Fruit fly (Drosophila melanogaster) whole organism, adult: ENCODE data around the gene RpL23A.
A peak's percentile ranks its signal among the peaks of the same experiment; 100 is the strongest.

Source experiments
- CG11617 ChIP-seq: fragments of 200-800 bp; sonication (Bioruptor generic); optimal IDR thresholded peaks from 2 replicates; lab custom pipeline; 2017; ENCODE audit warnings: mild to moderate bottlenecking, missing biosample characterization, missing genetic modification reagents, missing genetic modification characterization
- CG12768 ChIP-seq: fragments of 200-800 bp; sonication (Bioruptor generic); optimal IDR thresholded peaks from 2 replicates; lab custom pipeline; 2017; ENCODE audit warnings: missing biosample characterization, missing genetic modification characterization, mild to moderate bottlenecking, moderate library complexity, missing genetic modification reagents
- CG14711 ChIP-seq: fragments of 200-800 bp; sonication (Bioruptor generic); optimal IDR thresholded peaks from 2 replicates; lab custom pipeline; 2018; ENCODE audit warnings: missing biosample characterization, mild to moderate bottlenecking, missing genetic modification characterization, moderate library complexity
- CG1620 ChIP-seq: fragments of 200-800 bp; sonication (Bioruptor generic); optimal IDR thresholded peaks from 2 replicates; lab custom pipeline; 2016; ENCODE audit warnings: missing biosample characterization, missing genetic modification characterization
- CG33017 ChIP-seq: fragments of 200-800 bp; sonication (Bioruptor generic); optimal IDR thresholded peaks from 2 replicates; lab custom pipeline; 2018; ENCODE audit warnings: missing biosample characterization, mild to moderate bottlenecking, missing genetic modification characterization, moderate library complexity
- CG5204 ChIP-seq: fragments of 200-800 bp; sonication (Bioruptor generic); optimal IDR thresholded peaks from 2 replicates; lab custom pipeline; 2016; ENCODE audit warnings: missing biosample characterization, missing genetic modification characterization
- CG7045 ChIP-seq: fragments of 200-800 bp; sonication (Bioruptor generic); optimal IDR thresholded peaks from 2 replicates; lab custom pipeline; 2017; ENCODE audit warnings: missing biosample characterization, mild to moderate bottlenecking, missing genetic modification characterization
- CG7101 ChIP-seq: fragments of 200-800 bp; sonication (Bioruptor generic); optimal IDR thresholded peaks from 2 replicates; lab custom pipeline; 2018; ENCODE audit warnings: missing biosample characterization, mild to moderate bottlenecking, missing genetic modification characterization, moderate library complexity
- Clk ChIP-seq: fragments of 200-800 bp; sonication (Bioruptor generic); optimal IDR thresholded peaks from 2 replicates; lab custom pipeline; 2017; ENCODE audit warnings: missing biosample characterization, missing genetic modification characterization
- Crg-1 ChIP-seq: fragments of 200-800 bp; sonication (Bioruptor generic); optimal IDR thresholded peaks from 2 replicates; lab custom pipeline; 2016; ENCODE audit warnings: missing biosample characterization, missing genetic modification characterization
- Hr96 ChIP-seq: fragments of 200-800 bp; sonication (Bioruptor generic); optimal IDR thresholded peaks from 2 replicates; lab custom pipeline; 2016; ENCODE audit warnings: missing biosample characterization, missing genetic modification characterization
- Mnt ChIP-seq: fragments of 200-800 bp; sonication (Bioruptor generic); optimal IDR thresholded peaks from 2 replicates; lab custom pipeline; 2016; ENCODE audit warnings: missing biosample characterization, mild to moderate bottlenecking, missing genetic modification characterization
- bab1 ChIP-seq: fragments of 200-800 bp; sonication (Bioruptor generic); optimal IDR thresholded peaks from 3 replicates; lab custom pipeline; 2019; ENCODE audit warnings: missing biosample characterization, mild to moderate bottlenecking, missing genetic modification characterization, moderate library complexity
- cic ChIP-seq: fragments of 200-800 bp; sonication (Bioruptor generic); optimal IDR thresholded peaks from 2 replicates; lab custom pipeline; 2017; ENCODE audit warnings: missing biosample characterization, mild to moderate bottlenecking, missing genetic modification characterization, moderate library complexity
- cnc ChIP-seq, 2 experiments: fragments of >200 bp; optimal IDR thresholded peaks; 2 replicates each; lab custom pipeline; 2017
- kay ChIP-seq: fragments of 200-800 bp; sonication (Bioruptor generic); peaks from one replicate; lab custom pipeline; 2016; ENCODE audit warnings: missing biosample characterization, missing genetic modification characterization, borderline replicate concordance
- ovo ChIP-seq: fragments of 200-800 bp; sonication (Bioruptor generic); optimal IDR thresholded peaks from 2 replicates; lab custom pipeline; 2016; ENCODE audit warnings: missing biosample characterization, missing genetic modification characterization
- pad ChIP-seq: fragments of 200-800 bp; sonication (Bioruptor generic); optimal IDR thresholded peaks from 3 replicates; lab custom pipeline; 2017; ENCODE audit warnings: missing biosample characterization, missing genetic modification characterization, mild to moderate bottlenecking, moderate library complexity, missing genetic modification reagents
- tj ChIP-seq: fragments of 200-800 bp; sonication (Bioruptor generic); optimal IDR thresholded peaks from 3 replicates; lab custom pipeline; 2017; ENCODE audit warnings: missing biosample characterization, mild to moderate bottlenecking, missing genetic modification characterization, moderate library complexity
- toe ChIP-seq: fragments of 200-800 bp; sonication (Bioruptor generic); optimal IDR thresholded peaks from 2 replicates; lab custom pipeline; 2016; ENCODE audit warnings: missing biosample characterization, missing genetic modification characterization

Gene RpL23A

DNA sequence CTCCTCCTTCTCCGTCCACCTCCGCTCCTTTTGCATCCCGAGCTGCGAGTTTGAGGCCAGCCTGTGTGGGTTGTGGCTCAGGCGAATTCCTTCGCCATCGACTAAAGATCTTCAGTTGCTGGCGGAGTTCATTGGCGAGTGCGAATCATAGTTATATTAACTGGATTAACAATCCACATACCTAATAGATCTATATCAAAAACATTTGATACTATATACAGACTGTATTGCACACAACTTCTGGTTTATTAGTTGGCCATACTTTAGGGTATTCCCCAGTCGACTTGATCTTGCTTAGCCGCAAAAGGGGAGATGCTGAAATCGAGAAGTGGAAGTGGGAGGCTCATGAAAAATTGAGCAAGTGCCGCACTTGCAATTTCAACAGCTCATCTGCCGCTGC lies 24.4 kb upstream of the RpL23A start:
- no peak for TF ChIP-seq ovo (GFP tag; lab: Kevin White, UChicago)
- no peak for TF ChIP-seq Mnt (GFP tag; lab: Kevin White, UChicago)
- no peak for TF ChIP-seq pad (GFP tag; lab: Kevin White, UChicago)
- no peak for TF ChIP-seq CG7045 (GFP tag; lab: Kevin White, UChicago)
- no peak for TF ChIP-seq Crg-1 (GFP tag; lab: Kevin White, UChicago)
- no peak for TF ChIP-seq CG1620 (GFP tag; lab: Kevin White, UChicago)
- no peak for TF ChIP-seq tj (GFP tag; lab: Kevin White, UChicago)

DNA sequence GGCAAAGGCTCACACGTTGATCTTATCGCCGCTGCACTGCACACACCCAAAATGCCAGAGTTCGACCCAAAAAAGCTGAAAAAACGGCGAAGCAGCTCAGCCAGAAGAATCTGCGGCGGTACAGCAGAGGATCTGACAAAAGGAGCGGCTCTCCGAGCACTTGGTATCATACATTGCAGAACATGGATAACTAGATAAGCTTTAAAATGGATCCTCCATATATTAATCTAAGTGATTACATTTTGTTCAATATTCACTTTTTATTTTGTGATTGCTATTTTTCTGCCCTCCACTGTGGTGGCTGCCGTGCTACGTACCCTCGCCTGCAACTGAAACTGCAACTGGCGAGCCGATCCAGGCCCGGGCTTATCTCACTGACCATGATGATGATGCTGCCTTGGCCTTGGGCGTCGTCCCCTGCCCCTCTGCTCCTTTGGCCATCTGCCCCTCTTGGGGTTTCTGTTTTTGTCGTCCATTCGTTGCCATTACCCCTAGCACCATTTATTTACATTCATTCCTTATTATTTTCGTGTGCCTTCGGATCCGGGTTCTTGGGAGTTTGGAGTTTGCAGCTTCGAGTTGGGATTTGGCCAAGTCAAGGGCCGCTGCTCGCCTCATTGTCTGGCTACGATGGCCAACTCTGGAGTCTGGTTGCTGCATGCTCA lies 23.8 kb upstream of the RpL23A start:
- TF ChIP-seq pad (GFP tag; lab: Kevin White, UChicago): no peak
- no peak for TF ChIP-seq toe (GFP tag; lab: Kevin White, UChicago)

DNA sequence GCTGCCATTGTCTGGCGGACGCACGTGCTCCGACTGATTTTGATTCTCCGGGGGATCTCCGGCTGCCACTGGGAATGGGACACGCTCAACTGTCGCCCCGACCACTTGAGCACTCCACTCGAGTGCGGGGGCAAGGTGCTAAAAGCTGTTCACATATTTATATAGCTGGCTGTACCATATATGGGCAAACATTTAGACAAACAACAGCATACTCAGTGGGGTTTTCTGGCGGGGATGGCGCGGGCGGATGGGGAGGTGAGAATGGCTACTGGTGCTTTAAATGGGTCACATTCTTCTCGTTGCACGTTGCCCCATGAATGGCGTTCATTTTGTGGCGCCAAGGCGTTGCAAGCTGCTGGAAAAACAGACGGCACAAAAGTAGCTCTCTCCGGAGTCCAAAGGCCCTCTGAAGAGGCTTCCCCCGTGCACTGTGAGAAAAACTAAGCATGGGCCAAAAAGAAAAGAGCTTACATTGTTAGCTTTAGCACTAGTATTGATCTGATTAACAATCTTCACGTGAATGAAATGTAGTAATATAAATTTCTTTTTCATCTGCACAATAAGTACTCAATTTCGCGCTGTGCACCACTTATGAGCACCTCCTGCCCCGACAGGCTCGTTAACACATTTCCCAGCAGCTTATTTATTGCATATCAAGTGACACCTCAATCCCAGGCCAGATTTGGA lies 22.4 kb upstream of the RpL23A start:
- no peak for TF ChIP-seq CG33017 (tag; lab: Kevin White, UChicago)
- no peak for TF ChIP-seq ovo (GFP tag; lab: Kevin White, UChicago)
- TF ChIP-seq cic (GFP tag; lab: Kevin White, UChicago): no peak
- TF ChIP-seq cnc (optimal IDR thresholded peaks at IDR 0.05; lab: Kevin White, UChicago): no peak
- no peak for TF ChIP-seq pad (GFP tag; lab: Kevin White, UChicago)
- no peak for TF ChIP-seq bab1 (GFP tag; lab: Kevin White, UChicago)
- TF ChIP-seq Mnt (GFP tag; lab: Kevin White, UChicago): no peak
- TF ChIP-seq CG5204 (GFP tag; lab: Kevin White, UChicago): no peak
- TF ChIP-seq toe (GFP tag; lab: Kevin White, UChicago): no peak
- TF ChIP-seq CG7101 (tag; lab: Kevin White, UChicago): no peak
- TF ChIP-seq CG14711 (tag; lab: Kevin White, UChicago): no peak
- TF ChIP-seq tj (GFP tag; lab: Kevin White, UChicago): no peak
- TF ChIP-seq Crg-1 (GFP tag; lab: Kevin White, UChicago): no peak
- TF ChIP-seq CG11617 (GFP tag; lab: Kevin White, UChicago): no peak
- TF ChIP-seq Clk (GFP tag; lab: Kevin White, UChicago): no peak

DNA sequence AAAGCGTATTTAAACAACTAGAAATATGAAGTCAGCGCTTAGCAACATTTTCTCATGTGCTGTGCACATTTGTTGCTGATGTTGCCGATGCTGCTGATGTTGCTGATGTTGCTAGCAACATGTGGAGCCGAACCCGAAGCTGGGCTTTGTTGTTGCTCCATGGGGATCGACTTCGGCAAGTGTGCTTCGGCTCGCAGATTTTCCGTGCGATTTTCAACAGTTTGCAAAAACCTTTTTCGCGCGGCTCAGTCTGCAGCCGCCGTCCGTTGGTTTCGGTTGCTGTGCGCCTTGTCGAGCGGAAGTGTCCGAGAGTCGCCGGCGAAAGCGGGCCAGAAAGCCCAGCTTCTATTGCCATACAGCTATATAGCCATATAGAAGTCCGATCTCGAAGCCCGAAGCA lies 20.1 kb upstream of the RpL23A start:
- TF ChIP-seq tj (GFP tag; lab: Kevin White, UChicago) (peak; percentile 40), CG12768 (no peak), CG11617 (GFP tag; lab: Kevin White, UChicago) (no peak), CG7045 (GFP tag; lab: Kevin White, UChicago) (no peak), CG5204 (GFP tag; lab: Kevin White, UChicago) (no peak), toe (GFP tag; lab: Kevin White, UChicago) (no peak), Clk (GFP tag; lab: Kevin White, UChicago) (no peak), CG14711 (tag; lab: Kevin White, UChicago) (no peak), bab1 (GFP tag; lab: Kevin White, UChicago) (no peak)

DNA sequence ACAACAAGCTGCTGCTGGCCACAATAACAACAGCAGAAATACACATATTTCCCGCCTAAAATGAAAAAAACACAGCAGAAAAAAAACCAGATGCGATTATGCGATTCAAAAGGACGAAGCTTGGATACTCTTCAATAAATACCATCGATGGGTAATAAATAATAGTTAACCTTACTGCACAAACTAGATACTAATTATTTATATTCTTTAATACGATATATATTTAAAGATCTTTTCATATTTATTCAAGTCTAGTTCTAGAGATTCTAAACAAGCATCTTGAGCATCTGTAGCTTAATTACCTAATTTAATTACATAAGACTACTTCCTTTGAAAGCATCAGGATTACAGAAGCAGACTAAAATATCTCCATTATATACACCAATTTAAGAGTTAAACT lies 19.7 kb upstream of the RpL23A start:
- no peak for TF ChIP-seq CG12768
- no peak for TF ChIP-seq CG7101 (tag; lab: Kevin White, UChicago)
- TF ChIP-seq cic (GFP tag; lab: Kevin White, UChicago): no peak
- TF ChIP-seq Crg-1 (GFP tag; lab: Kevin White, UChicago): no peak
- no peak for TF ChIP-seq CG11617 (GFP tag; lab: Kevin White, UChicago)
- no peak for TF ChIP-seq ovo (GFP tag; lab: Kevin White, UChicago)
- TF ChIP-seq Hr96: no peak
- no peak for TF ChIP-seq toe (GFP tag; lab: Kevin White, UChicago)
- TF ChIP-seq Mnt (GFP tag; lab: Kevin White, UChicago): no peak
- TF ChIP-seq Clk (GFP tag; lab: Kevin White, UChicago): no peak
- TF ChIP-seq CG7045 (GFP tag; lab: Kevin White, UChicago): no peak
- TF ChIP-seq cnc (optimal IDR thresholded peaks at IDR 0.05; lab: Kevin White, UChicago): no peak
- TF ChIP-seq bab1 (GFP tag; lab: Kevin White, UChicago): no peak
- no peak for TF ChIP-seq CG33017 (tag; lab: Kevin White, UChicago)
- no peak for TF ChIP-seq CG14711 (tag; lab: Kevin White, UChicago)
- TF ChIP-seq pad (GFP tag; lab: Kevin White, UChicago): no peak
- no peak for TF ChIP-seq kay (GFP tag; lab: Kevin White, UChicago)
- TF ChIP-seq tj (GFP tag; lab: Kevin White, UChicago): no peak
- no peak for TF ChIP-seq CG1620 (GFP tag; lab: Kevin White, UChicago)
- TF ChIP-seq CG5204 (GFP tag; lab: Kevin White, UChicago): no peak

DNA sequence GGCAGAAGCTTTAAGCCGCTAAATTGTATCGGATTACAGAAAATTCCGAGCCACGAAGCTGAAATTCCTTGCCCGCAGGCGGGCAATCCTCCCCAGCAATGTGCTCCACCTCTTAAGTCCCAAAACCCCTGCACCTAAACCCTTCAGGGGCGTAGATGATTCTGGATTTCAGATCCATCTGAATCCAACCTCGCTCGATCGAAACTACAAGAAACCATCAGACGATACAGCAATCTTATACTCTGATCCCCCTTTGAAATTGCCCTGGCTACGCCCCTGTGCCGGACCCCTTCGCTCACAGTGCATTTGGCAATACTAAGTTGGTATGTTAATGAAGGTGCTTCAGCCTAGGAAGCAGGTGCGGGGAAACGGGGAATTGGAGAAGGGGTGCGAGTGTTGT lies 14.6 kb upstream of the RpL23A start:
- TF ChIP-seq CG1620 (GFP tag; lab: Kevin White, UChicago) (no peak), Mnt (GFP tag; lab: Kevin White, UChicago) (no peak)
